Fruit fly (Drosophila melanogaster) whole organism, embryonic: ENCODE results near the gene Ada2a.

Experiments used
- Atf3 ChIP-seq: fragments of 200-800 bp; sonication (Bioruptor generic); optimal IDR thresholded peaks from 3 replicates; lab custom pipeline; 2016; ENCODE audit warnings: missing biosample characterization, missing genetic modification characterization
- BtbVII ChIP-seq: fragments of 200-800 bp; sonication (Bioruptor generic); optimal IDR thresholded peaks from 3 replicates; lab custom pipeline; 2017; ENCODE audit warnings: missing biosample characterization, mild to moderate bottlenecking, missing genetic modification characterization
- CG10209 ChIP-seq: fragments of 200-800 bp; sonication (Bioruptor generic); optimal IDR thresholded peaks from 3 replicates; lab custom pipeline; 2017; ENCODE audit warnings: missing biosample characterization, mild to moderate bottlenecking, missing genetic modification characterization, missing genetic modification reagents
- CG10321 ChIP-seq: fragments of 200-800 bp; sonication (Bioruptor generic); IDR thresholded peaks from 2 replicates; pipeline ENCODE4 v1.3.6; 2022; ENCODE audit warnings: missing biosample characterization, missing genetic modification characterization
- CG12219 ChIP-seq: fragments of 200-800 bp; sonication (Bioruptor generic); optimal IDR thresholded peaks from 3 replicates; lab custom pipeline; 2018; ENCODE audit warnings: missing biosample characterization, mild to moderate bottlenecking, missing genetic modification characterization
- CG13424 ChIP-seq: fragments of 200-800 bp; sonication (Bioruptor generic); optimal IDR thresholded peaks from 2 replicates; lab custom pipeline; 2019; ENCODE audit warnings: missing biosample characterization, mild to moderate bottlenecking, missing genetic modification characterization, moderate library complexity
- CG13624 ChIP-seq: fragments of 200-800 bp; sonication (Bioruptor generic); optimal IDR thresholded peaks from 2 replicates; lab custom pipeline; 2016; ENCODE audit warnings: missing biosample characterization, missing genetic modification characterization
- CG14860 ChIP-seq: fragments of 200-800 bp; sonication (Bioruptor generic); IDR thresholded peaks from 3 replicates; pipeline ENCODE4 v1.3.6; 2022; ENCODE audit warnings: missing biosample characterization, missing genetic modification characterization; ENCODE audit not compliant: partially characterized antibody
- CG1603 ChIP-seq: fragments of 200-800 bp; sonication (Bioruptor generic); optimal IDR thresholded peaks from 2 replicates; lab custom pipeline; 2019; ENCODE audit warnings: missing biosample characterization, mild to moderate bottlenecking, missing genetic modification characterization, moderate library complexity
- CG1647 ChIP-seq: fragments of 200-800 bp; sonication (Bioruptor generic); optimal IDR thresholded peaks from 3 replicates; lab custom pipeline; 2016; ENCODE audit warnings: missing biosample characterization, missing genetic modification characterization
- CG16815 ChIP-seq: fragments of 200-800 bp; sonication (Bioruptor generic); optimal IDR thresholded peaks from 3 replicates; lab custom pipeline; 2017; ENCODE audit warnings: missing biosample characterization, mild to moderate bottlenecking, missing genetic modification characterization
- CG2120 ChIP-seq: fragments of 200-800 bp; sonication (Bioruptor generic); optimal IDR thresholded peaks from 3 replicates; lab custom pipeline; 2016; ENCODE audit warnings: missing biosample characterization, missing genetic modification characterization
- CG3065 ChIP-seq: fragments of 200-800 bp; sonication (Bioruptor generic); optimal IDR thresholded peaks from 2 replicates; lab custom pipeline; 2016; ENCODE audit warnings: missing biosample characterization, missing genetic modification characterization
- CG3163 ChIP-seq: fragments of 200-800 bp; sonication (Bioruptor generic); optimal IDR thresholded peaks from 3 replicates; lab custom pipeline; 2016; ENCODE audit warnings: missing biosample characterization, missing genetic modification characterization
- CG32532 ChIP-seq: fragments of 200-800 bp; sonication (Bioruptor generic); IDR thresholded peaks from 2 replicates; pipeline ENCODE4 v1.3.6; 2022; ENCODE audit warnings: missing biosample characterization, missing genetic modification characterization
- CG33213 ChIP-seq: fragments of 200-800 bp; sonication (Bioruptor generic); optimal IDR thresholded peaks from 3 replicates; lab custom pipeline; 2016; ENCODE audit warnings: missing biosample characterization, missing genetic modification characterization
- CG4617 ChIP-seq: fragments of 200-800 bp; sonication (Bioruptor generic); optimal IDR thresholded peaks from 3 replicates; lab custom pipeline; 2016; ENCODE audit warnings: missing biosample characterization, missing genetic modification characterization, borderline replicate concordance
- CG4707 ChIP-seq: fragments of 200-800 bp; sonication (Bioruptor generic); optimal IDR thresholded peaks from 2 replicates; lab custom pipeline; 2018; ENCODE audit warnings: missing biosample characterization, mild to moderate bottlenecking, missing genetic modification characterization, moderate library complexity
- Camta ChIP-seq: fragments of 200-800 bp; sonication (Bioruptor generic); optimal IDR thresholded peaks from 2 replicates; lab custom pipeline; 2016; ENCODE audit warnings: missing biosample characterization, missing genetic modification characterization
- CoRest ChIP-seq: fragments of 200-800 bp; sonication (Bioruptor generic); optimal IDR thresholded peaks from 3 replicates; lab custom pipeline; 2018; ENCODE audit warnings: missing biosample characterization, mild to moderate bottlenecking, missing genetic modification characterization, moderate library complexity
- Dref ChIP-seq: fragments of 200-800 bp; sonication (Bioruptor generic); IDR thresholded peaks from 2 replicates; pipeline ENCODE4 v1.3.6; 2022; ENCODE audit warnings: missing biosample characterization, missing genetic modification characterization
- HLHmδ ChIP-seq: fragments of 200-800 bp; sonication (Bioruptor generic); optimal IDR thresholded peaks from 2 replicates; lab custom pipeline; 2018; ENCODE audit warnings: missing biosample characterization, mild to moderate bottlenecking, missing genetic modification characterization, moderate library complexity
- Hmx ChIP-seq: fragments of 200-800 bp; sonication (Bioruptor generic); optimal IDR thresholded peaks from 2 replicates; lab custom pipeline; 2016; ENCODE audit warnings: missing biosample characterization, missing genetic modification characterization
- Hr3 ChIP-seq: fragments of 200-800 bp; sonication (Bioruptor generic); optimal IDR thresholded peaks from 3 replicates; lab custom pipeline; 2016; ENCODE audit warnings: missing biosample characterization, missing genetic modification characterization
- Sry-β ChIP-seq: fragments of 200-800 bp; sonication (Bioruptor generic); optimal IDR thresholded peaks from 2 replicates; lab custom pipeline; 2018; ENCODE audit warnings: missing biosample characterization, mild to moderate bottlenecking, missing genetic modification characterization, moderate library complexity
- TFAM ChIP-seq: fragments of 200-800 bp; sonication (Bioruptor generic); optimal IDR thresholded peaks from 2 replicates; lab custom pipeline; 2017; ENCODE audit warnings: missing biosample characterization, missing genetic modification characterization, inconsistent platforms
- Vsx1 ChIP-seq: fragments of 200-800 bp; sonication (Bioruptor generic); optimal IDR thresholded peaks from 2 replicates; lab custom pipeline; 2017; ENCODE audit warnings: missing biosample characterization, mild to moderate bottlenecking, missing genetic modification characterization, missing genetic modification reagents
- ap ChIP-seq: fragments of 200-800 bp; sonication (Bioruptor generic); IDR thresholded peaks from 2 replicates; pipeline ENCODE4 v1.3.6; 2022; ENCODE audit warnings: missing biosample characterization, missing genetic modification characterization
- bab2 ChIP-seq: fragments of 200-800 bp; sonication (Bioruptor generic); optimal IDR thresholded peaks from 2 replicates; lab custom pipeline; 2016; ENCODE audit warnings: missing biosample characterization, missing genetic modification characterization
- chif ChIP-seq, 2 experiments: fragments of 200-800 bp; sonication (Bioruptor generic); optimal IDR thresholded peaks; 3 replicates each; lab custom pipeline; 2016; ENCODE audit warnings: missing biosample characterization in 2 of 2, missing genetic modification characterization in 2 of 2
- chm ChIP-seq: fragments of 200-800 bp; sonication (Bioruptor generic); IDR thresholded peaks from 2 replicates; pipeline ENCODE4 v1.3.6; 2022; ENCODE audit warnings: missing biosample characterization, missing genetic modification characterization
- cwo ChIP-seq: fragments of 200-800 bp; sonication (Bioruptor generic); optimal IDR thresholded peaks from 3 replicates; lab custom pipeline; 2017; ENCODE audit warnings: missing biosample characterization, missing genetic modification characterization, mild to moderate bottlenecking, moderate library complexity, missing genetic modification reagents
- dan ChIP-seq: fragments of 200-800 bp; sonication (Bioruptor generic); IDR thresholded peaks from 2 replicates; pipeline ENCODE4 v1.3.6; 2022; ENCODE audit warnings: missing biosample characterization, missing genetic modification characterization
- dmrt11E ChIP-seq: fragments of 200-800 bp; sonication (Bioruptor generic); optimal IDR thresholded peaks from 3 replicates; lab custom pipeline; 2018; ENCODE audit warnings: missing biosample characterization, mild to moderate bottlenecking, missing genetic modification characterization, moderate library complexity
- dysf ChIP-seq: fragments of 200-800 bp; sonication (Bioruptor generic); IDR thresholded peaks from 3 replicates; pipeline ENCODE4 v1.3.6; 2022; ENCODE audit warnings: missing biosample characterization, missing genetic modification characterization
- gcm ChIP-seq: fragments of 200-800 bp; sonication (Bioruptor generic); optimal IDR thresholded peaks from 2 replicates; lab custom pipeline; 2019; ENCODE audit warnings: missing biosample characterization, mild to moderate bottlenecking, missing genetic modification characterization, moderate library complexity
- grn ChIP-seq: fragments of 200-800 bp; sonication (Bioruptor generic); optimal IDR thresholded peaks from 3 replicates; lab custom pipeline; 2017; ENCODE audit warnings: missing biosample characterization, missing genetic modification characterization
- ham ChIP-seq: fragments of 200-800 bp; sonication (Bioruptor generic); IDR thresholded peaks from 2 replicates; pipeline ENCODE4 v1.3.6; 2022; ENCODE audit warnings: missing biosample characterization, missing genetic modification characterization
- insv ChIP-seq, 2 experiments: fragments of 200-800 bp; sonication (Bioruptor generic); optimal IDR thresholded peaks; 3 replicates each; lab custom pipeline; 2016 to 2018; ENCODE audit warnings: missing biosample characterization in 2 of 2, missing genetic modification characterization in 2 of 2
- jigr1 ChIP-seq: fragments of 200-800 bp; sonication (Bioruptor generic); IDR thresholded peaks from 3 replicates; pipeline ENCODE4 v1.3.6; 2022; ENCODE audit warnings: missing biosample characterization, missing genetic modification characterization
- kay ChIP-seq: fragments of 200-800 bp; sonication (Bioruptor generic); optimal IDR thresholded peaks from 2 replicates; lab custom pipeline; 2016; ENCODE audit warnings: missing biosample characterization, missing genetic modification characterization
- pan ChIP-seq, 4 experiments: fragments of >200 bp in 3 of 4; fragments of 200-800 bp in 1 of 4; sonication (Bioruptor generic) in 1 of 4; optimal IDR thresholded peaks in 3 of 4; IDR thresholded peaks in 1 of 4; 2 replicates each; pipeline versions ENCODE4 v1.3.6 to Lab custom; 2017 to 2022; ENCODE audit warnings: missing biosample characterization in 2 of 4, missing genetic modification characterization in 2 of 4, mixed read lengths in 1 of 4
- row ChIP-seq: fragments of 200-800 bp; sonication (Bioruptor generic); IDR thresholded peaks from 3 replicates; pipeline ENCODE4 v1.3.6; 2022; ENCODE audit warnings: missing biosample characterization, missing genetic modification characterization
- salm ChIP-seq: fragments of 200-800 bp; sonication (Bioruptor generic); optimal IDR thresholded peaks from 2 replicates; lab custom pipeline; 2018; ENCODE audit warnings: missing biosample characterization, mild to moderate bottlenecking, missing genetic modification characterization
- stwl ChIP-seq: fragments of 200-800 bp; sonication (Bioruptor generic); optimal IDR thresholded peaks from 3 replicates; lab custom pipeline; 2018; ENCODE audit warnings: missing biosample characterization, mild to moderate bottlenecking, missing genetic modification characterization, moderate library complexity
- vfl ChIP-seq: fragments of 200-800 bp; sonication (Bioruptor generic); optimal IDR thresholded peaks from 2 replicates; lab custom pipeline; 2016; ENCODE audit warnings: missing biosample characterization, missing genetic modification characterization
- zen ChIP-seq: fragments of 200-800 bp; sonication (Bioruptor generic); optimal IDR thresholded peaks from 3 replicates; lab custom pipeline; 2018; ENCODE audit warnings: missing biosample characterization, mild to moderate bottlenecking, missing genetic modification characterization, moderate library complexity

Gene Ada2a

DNA sequence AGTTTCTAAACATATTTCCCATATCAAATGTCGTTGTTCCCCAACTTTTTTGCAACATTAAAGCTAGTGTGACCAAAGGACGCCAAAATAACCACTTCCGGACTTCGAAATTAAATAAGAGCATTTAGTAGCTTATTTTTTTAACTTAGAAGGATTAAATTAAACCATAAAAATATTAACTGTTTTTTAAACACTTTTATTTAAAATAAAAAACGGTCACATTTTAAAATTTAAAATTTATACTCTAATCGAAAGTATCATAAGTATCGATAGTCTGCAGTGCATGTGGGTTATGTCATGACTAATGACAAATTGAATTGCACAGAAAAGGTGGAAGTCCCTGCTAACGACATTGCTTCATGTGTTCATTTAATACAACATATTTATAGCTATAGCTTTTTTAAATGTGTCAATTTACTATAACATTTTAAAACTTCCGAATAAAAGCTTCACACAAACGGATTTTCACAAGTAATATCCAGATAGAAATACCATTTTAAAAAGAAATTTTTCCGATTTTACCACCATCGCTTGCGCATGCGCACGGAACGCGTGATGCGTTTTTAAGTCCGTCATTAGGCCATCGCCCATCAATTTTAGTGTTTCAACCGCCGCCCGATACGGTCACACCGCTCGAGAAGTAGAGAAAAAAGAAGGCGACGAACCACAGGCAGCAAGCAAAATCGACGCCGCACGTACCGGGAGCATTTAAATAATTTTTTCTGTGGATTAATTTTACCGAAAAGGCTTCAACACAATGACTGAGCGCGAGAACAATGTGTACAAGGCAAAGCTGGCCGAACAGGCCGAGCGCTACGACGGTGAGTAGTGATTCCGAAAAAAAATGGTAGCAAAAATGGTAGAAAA, 13.0 kb downstream of the Ada2a start, which contains the start of the genes CG7156 and 14-3-3epsilon (continued):
- peak; percentile 18 for TF ChIP-seq CG1603 (tag; lab: Kevin White, UChicago)
- peak; percentile 57; the same call in 1 of the 2 replicates for TF ChIP-seq CG32532 (GFP tag; lab: Robert Waterston, UW)
- no peak for TF ChIP-seq pan (optimal IDR thresholded peaks at IDR 0.05; lab: Kevin White, UChicago)
- peak in 1 of 2 experiments; percentile 59 for TF ChIP-seq pan (GFP tag; optimal IDR thresholded peaks at IDR 0.05 in 1 of 2, IDR thresholded peaks at IDR 0.05 in 1 of 2)
- TF ChIP-seq jigr1 (GFP tag; lab: Robert Waterston, UW) = no peak; the same call in 2 of the 3 replicates
- TF ChIP-seq chm = peak; percentile 77
- peak; percentile 8 for TF ChIP-seq kay (GFP tag; lab: Kevin White, UChicago)
- peak; percentile 46 for TF ChIP-seq CG2120 (GFP tag; lab: Kevin White, UChicago)
- no peak for TF ChIP-seq TFAM
- no peak for TF ChIP-seq CG1647 (GFP tag; lab: Kevin White, UChicago)
- TF ChIP-seq Hmx (GFP tag; lab: Kevin White, UChicago) = peak; percentile 12
- TF ChIP-seq dmrt11E (tag; lab: Kevin White, UChicago) = peak; percentile 68
- TF ChIP-seq bab2 (GFP tag; lab: Kevin White, UChicago) = peak; percentile 39
- peak; percentile 1 for TF ChIP-seq CG10209
- peak in 1 of 2 experiments; percentile 30 for TF ChIP-seq chif (GFP tag; optimal IDR thresholded peaks at IDR 0.05; lab: Kevin White, UChicago)
- TF ChIP-seq dan (GFP tag; lab: Robert Waterston, UW) = no peak
- no peak for TF ChIP-seq grn (GFP tag; lab: Kevin White, UChicago)
- peak; percentile 9 for TF ChIP-seq CG16815 (GFP tag; lab: Kevin White, UChicago)
- no peak for TF ChIP-seq Vsx1 (GFP tag; lab: Kevin White, UChicago)
- peak; percentile 40 for TF ChIP-seq CG4617 (GFP tag; lab: Kevin White, UChicago)
- peak; percentile 28 for TF ChIP-seq salm
- TF ChIP-seq cwo = no peak
- no peak for TF ChIP-seq dysf (GFP tag; lab: Robert Waterston, UW)
- TF ChIP-seq stwl (tag; lab: Kevin White, UChicago) = peak; percentile 12
- TF ChIP-seq row (GFP tag; lab: Robert Waterston, UW) = peak; percentile 35
- TF ChIP-seq CoRest (tag; lab: Kevin White, UChicago) = peak; percentile 66
- peak; percentile 37 for TF ChIP-seq CG12219 (GFP tag; lab: Kevin White, UChicago)
- TF ChIP-seq HLHmδ (GFP tag; lab: Kevin White, UChicago) = peak; percentile 44
- TF ChIP-seq CG3163 (GFP tag; lab: Kevin White, UChicago) = peak; percentile 1
- peak; percentile 25 for TF ChIP-seq Camta (GFP tag; lab: Kevin White, UChicago)
- TF ChIP-seq Hr3 = peak; percentile 37
- peak; percentile 41; the same call in 1 of the 2 replicates for TF ChIP-seq ap (GFP tag; lab: Robert Waterston, UW)
- no peak for TF ChIP-seq ham (GFP tag; lab: Robert Waterston, UW)
- peak; percentile 9 for TF ChIP-seq CG13624 (GFP tag; lab: Kevin White, UChicago)
- no peak for TF ChIP-seq CG3065 (GFP tag; lab: Kevin White, UChicago)
- TF ChIP-seq Sry-β = no peak
- peak; percentile 22 for TF ChIP-seq CG4707 (GFP tag; lab: Kevin White, UChicago)
- TF ChIP-seq insv (GFP tag; optimal IDR thresholded peaks at IDR 0.05; lab: Kevin White, UChicago) = peak in 1 of 2 experiments; percentile 21
- peak; percentile 26 for TF ChIP-seq CG13424 (tag; lab: Kevin White, UChicago)
- peak; percentile 49 for TF ChIP-seq CG33213 (GFP tag; lab: Kevin White, UChicago)
- TF ChIP-seq CG14860 (GFP tag; lab: Robert Waterston, UW) = peak; percentile 22; the same call in 1 of the 3 replicates
- peak; percentile 61 for TF ChIP-seq Dref (GFP tag; lab: Robert Waterston, UW)
- TF ChIP-seq vfl (GFP tag; lab: Kevin White, UChicago) = no peak
- peak; percentile 57 for TF ChIP-seq zen (tag; lab: Kevin White, UChicago)
- peak; percentile 25 for TF ChIP-seq BtbVII
- TF ChIP-seq gcm (GFP tag; lab: Kevin White, UChicago) = peak; percentile 69
- TF ChIP-seq CG10321 (GFP tag; lab: Robert Waterston, UW) = no peak
- no peak for TF ChIP-seq Atf3 (GFP tag; lab: Kevin White, UChicago)
